Worm (Caenorhabditis elegans): ENCODE results near the gene C08E8.4.

- no peak for TF ChIP-seq ztf-6 (GFP tag; IDR thresholded peaks at IDR 0.05)
- no peak for TF ChIP-seq B0035.1 (tag; optimal IDR thresholded peaks at IDR 0.05)
- TF ChIP-seq nfya-1 (tag; optimal IDR thresholded peaks at IDR 0.05; ENCODE audit: borderline replicate concordance, insufficient read depth): no peak
- no peak for TF ChIP-seq dpff-1 (tag; optimal IDR thresholded peaks at IDR 0.05)
- TF ChIP-seq dpl-1 (GFP tag; optimal IDR thresholded peaks at IDR 0.05): no peak
- TF ChIP-seq ama-1 (optimal IDR thresholded peaks at IDR 0.05): no peak
- no peak for TF ChIP-seq ama-1 (GFP tag; optimal IDR thresholded peaks at IDR 0.05)
Observed at ce11 chrV:18350046-18350445, 21.6 kb upstream of the C08E8.4 start, which contains the start of gene C08E8.3.
